Fruit fly (Drosophila melanogaster) whole organism, wandering third instar larva: ENCODE results near the gene CG12069.

Source experiments
- Abd-B ChIP-seq: fragments of >200 bp; optimal IDR thresholded peaks from 2 replicates; lab custom pipeline; 2017; ENCODE audit warnings: missing biosample characterization, missing genetic modification characterization
- CG32264 ChIP-seq: fragments of 200-800 bp; sonication (Bioruptor generic); optimal IDR thresholded peaks from 2 replicates; lab custom pipeline; 2016; ENCODE audit warnings: missing biosample characterization, missing genetic modification characterization
- CG9705 ChIP-seq: fragments of 200-800 bp; sonication (Bioruptor generic); optimal IDR thresholded peaks from 2 replicates; lab custom pipeline; 2018; ENCODE audit warnings: missing biosample characterization, mild to moderate bottlenecking, missing genetic modification characterization
- CrebA ChIP-seq: fragments of 200-800 bp; sonication (Bioruptor generic); optimal IDR thresholded peaks from 2 replicates; lab custom pipeline; 2016; ENCODE audit warnings: missing biosample characterization, mild to moderate bottlenecking, missing genetic modification characterization, borderline replicate concordance
- Dfd ChIP-seq: fragments of >200 bp; optimal IDR thresholded peaks from 2 replicates; lab custom pipeline; 2017; ENCODE audit warnings: missing biosample characterization, missing genetic modification characterization
- GATAd ChIP-seq: sonication (Bioruptor generic); optimal IDR thresholded peaks from 2 replicates; lab custom pipeline; 2016; ENCODE audit warnings: missing biosample characterization, missing genetic modification characterization
- HLH106 ChIP-seq: fragments of 200-800 bp; optimal IDR thresholded peaks from 3 replicates; lab custom pipeline; 2019; ENCODE audit warnings: missing biosample characterization, mild to moderate bottlenecking, missing genetic modification characterization, moderate library complexity
- Hnf4 ChIP-seq: fragments of 200-800 bp; sonication (Bioruptor generic); optimal IDR thresholded peaks from 2 replicates; lab custom pipeline; 2016; ENCODE audit warnings: missing biosample characterization, mild to moderate bottlenecking, missing genetic modification characterization
- Hr83 ChIP-seq: fragments of 200-300 bp; sonication (Bioruptor generic); optimal IDR thresholded peaks from 2 replicates; lab custom pipeline; 2016; ENCODE audit warnings: missing biosample characterization, mild to moderate bottlenecking, missing genetic modification characterization, moderate library complexity; ENCODE audit not compliant: poor library complexity, severe bottlenecking
- Jra ChIP-seq: sonication (Bioruptor generic); optimal IDR thresholded peaks from 2 replicates; lab custom pipeline; 2016; ENCODE audit warnings: missing biosample characterization, missing genetic modification characterization
- Mio ChIP-seq: sonication (Bioruptor generic); optimal IDR thresholded peaks from 2 replicates; lab custom pipeline; 2016; ENCODE audit warnings: missing biosample characterization, missing genetic modification characterization
- Myc ChIP-seq: fragments of >200 bp; optimal IDR thresholded peaks from 2 replicates; lab custom pipeline; 2017
- N ChIP-seq: fragments of >200 bp; optimal IDR thresholded peaks from 2 replicates; lab custom pipeline; 2018; ENCODE audit warnings: missing biosample characterization, missing external identifiers, missing genetic modification characterization
- OdsH ChIP-seq: fragments of 200-800 bp; sonication (Bioruptor generic); optimal IDR thresholded peaks from 2 replicates; lab custom pipeline; 2016; ENCODE audit warnings: missing biosample characterization, mild to moderate bottlenecking, missing genetic modification characterization
- Rel ChIP-seq, 2 experiments: fragments of 200-800 bp; sonication (Bioruptor generic) in 1 of 2; optimal IDR thresholded peaks; 2 replicates in 1 of 2; 3 replicates in 1 of 2; lab custom pipeline; 2016 to 2019; ENCODE audit warnings: mild to moderate bottlenecking in 2 of 2, missing biosample characterization in 2 of 2, missing genetic modification characterization in 2 of 2, moderate library complexity in 1 of 2
- Sp1 ChIP-seq: fragments of 200-800 bp; sonication (Bioruptor generic); optimal IDR thresholded peaks from 3 replicates; lab custom pipeline; 2019; ENCODE audit warnings: missing biosample characterization, mild to moderate bottlenecking, missing genetic modification characterization, moderate library complexity
- Vsx2 ChIP-seq: fragments of 200-300, 225-300 bp; sonication (Bioruptor generic); optimal IDR thresholded peaks from 2 replicates; lab custom pipeline; 2018; ENCODE audit warnings: missing biosample characterization, missing genetic modification characterization; ENCODE audit not compliant: partially characterized antibody
- br ChIP-seq: fragments of 200-800 bp; sonication (Bioruptor generic); optimal IDR thresholded peaks from 2 replicates; lab custom pipeline; 2016; ENCODE audit warnings: missing biosample characterization, missing genetic modification characterization
- dmrt93B ChIP-seq: fragments of 200-800 bp; sonication (Bioruptor generic); optimal IDR thresholded peaks from 2 replicates; lab custom pipeline; 2018; ENCODE audit warnings: missing biosample characterization, mild to moderate bottlenecking, missing genetic modification characterization
- dsf ChIP-seq: sonication (Bioruptor generic); optimal IDR thresholded peaks from 2 replicates; lab custom pipeline; 2016; ENCODE audit warnings: missing biosample characterization, missing genetic modification characterization, borderline replicate concordance
- ey ChIP-seq: fragments of 200-800 bp; sonication (Bioruptor generic); optimal IDR thresholded peaks from 2 replicates; lab custom pipeline; 2016; ENCODE audit warnings: missing biosample characterization, missing genetic modification characterization
- foxo ChIP-seq, 2 experiments: fragments of 200-800 bp; sonication (Bioruptor generic); optimal IDR thresholded peaks; 2 replicates in 1 of 2; 3 replicates in 1 of 2; lab custom pipeline; 2016 to 2017; ENCODE audit warnings: missing biosample characterization in 2 of 2, missing genetic modification characterization in 2 of 2
- fru ChIP-seq: fragments of 200-800 bp; sonication (Bioruptor generic); optimal IDR thresholded peaks from 3 replicates; lab custom pipeline; 2016; ENCODE audit warnings: missing biosample characterization, mild to moderate bottlenecking, missing genetic modification characterization
- h ChIP-seq: fragments of 200-800 bp; sonication (Bioruptor generic); optimal IDR thresholded peaks from 3 replicates; lab custom pipeline; 2016; ENCODE audit warnings: missing biosample characterization, mild to moderate bottlenecking, missing genetic modification characterization
- jim ChIP-seq: fragments of 175-275, 200-325 bp; sonication (Bioruptor generic); optimal IDR thresholded peaks from 2 replicates; lab custom pipeline; 2016; ENCODE audit warnings: missing biosample characterization, mild to moderate bottlenecking, missing genetic modification characterization
- lola ChIP-seq: fragments of >200 bp; optimal IDR thresholded peaks from 2 replicates; lab custom pipeline; 2017; ENCODE audit warnings: missing biosample characterization, missing genetic modification characterization
- pan ChIP-seq: fragments of >200 bp; optimal IDR thresholded peaks from 2 replicates; lab custom pipeline; 2017
- psq ChIP-seq: fragments of 200-800 bp; sonication (Bioruptor generic); optimal IDR thresholded peaks from 3 replicates; lab custom pipeline; 2017; ENCODE audit warnings: missing biosample characterization, mild to moderate bottlenecking, missing genetic modification characterization, moderate library complexity
- rgr ChIP-seq: fragments of 200-800 bp; sonication (Bioruptor generic); optimal IDR thresholded peaks from 3 replicates; lab custom pipeline; 2016; ENCODE audit warnings: missing biosample characterization, mild to moderate bottlenecking, missing genetic modification characterization
- sage ChIP-seq: fragments of 200-800 bp; sonication (Bioruptor generic); optimal IDR thresholded peaks from 2 replicates; lab custom pipeline; 2016; ENCODE audit warnings: missing biosample characterization, mild to moderate bottlenecking, missing genetic modification characterization
- tai ChIP-seq: sonication (Bioruptor generic); optimal IDR thresholded peaks from 2 replicates; lab custom pipeline; 2016; ENCODE audit warnings: missing biosample characterization, missing genetic modification characterization
- usp ChIP-seq: fragments of >200 bp; optimal IDR thresholded peaks from 2 replicates; lab custom pipeline; 2017; ENCODE audit warnings: missing biosample characterization, missing genetic modification characterization
- woc ChIP-seq: sonication (Bioruptor generic); optimal IDR thresholded peaks from 2 replicates; lab custom pipeline; 2016; ENCODE audit warnings: missing biosample characterization, mild to moderate bottlenecking, missing genetic modification characterization

Gene CG12069

DNA sequence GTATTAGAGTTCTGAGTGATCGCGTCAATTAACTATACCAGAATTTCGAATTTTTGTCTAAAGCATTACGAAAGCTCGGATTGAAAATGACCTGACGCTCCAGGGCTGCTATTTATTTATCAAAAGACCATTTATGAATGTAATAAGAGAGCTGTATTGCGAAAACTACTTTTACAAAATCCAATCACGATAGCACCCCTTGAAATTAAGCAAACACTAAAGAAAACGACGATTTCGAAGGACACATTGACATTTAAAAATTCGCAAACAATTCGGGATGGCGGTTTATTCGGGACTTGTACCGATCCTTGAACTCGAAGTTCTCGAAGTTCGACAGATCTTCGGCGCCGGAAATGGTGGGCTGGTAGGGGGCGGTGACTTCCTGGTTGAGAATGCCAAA, at the start of gene CG12069:
Gene CG12069, minus strand, starts transcription at position 101 of the 400 bp plus-strand sequence.
- no peak for TF ChIP-seq Vsx2

DNA sequence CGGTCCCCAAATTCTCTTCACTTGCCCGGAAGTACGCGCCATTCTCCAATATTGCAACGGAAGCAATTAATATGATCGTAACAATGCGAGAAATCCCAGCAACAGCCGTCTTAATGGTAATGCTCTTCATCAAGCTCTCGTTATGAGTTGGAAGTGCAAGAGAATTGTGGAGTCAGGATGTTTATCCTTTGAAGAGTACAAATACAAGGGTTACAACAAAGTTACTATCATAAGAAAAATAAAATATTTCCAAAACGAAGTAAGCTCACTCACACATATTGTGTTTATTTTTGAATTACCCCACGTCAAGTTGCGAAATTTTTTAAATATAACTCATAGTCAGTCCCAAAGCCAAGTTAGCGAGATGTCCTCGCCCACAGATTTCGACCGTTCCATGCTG, 47.3 kb upstream of the CG12069 start, which contains the start of gene CG15543:
Gene CG15543, plus strand, starts transcription at position 301 of the 400 bp plus-strand sequence.
- no peak for TF ChIP-seq dsf
- TF ChIP-seq N = no peak
- no peak for TF ChIP-seq usp (GFP tag; lab: Kevin White, UChicago)
- no peak for TF ChIP-seq woc (GFP tag; lab: Kevin White, UChicago)
- TF ChIP-seq Vsx2 = no peak

DNA sequence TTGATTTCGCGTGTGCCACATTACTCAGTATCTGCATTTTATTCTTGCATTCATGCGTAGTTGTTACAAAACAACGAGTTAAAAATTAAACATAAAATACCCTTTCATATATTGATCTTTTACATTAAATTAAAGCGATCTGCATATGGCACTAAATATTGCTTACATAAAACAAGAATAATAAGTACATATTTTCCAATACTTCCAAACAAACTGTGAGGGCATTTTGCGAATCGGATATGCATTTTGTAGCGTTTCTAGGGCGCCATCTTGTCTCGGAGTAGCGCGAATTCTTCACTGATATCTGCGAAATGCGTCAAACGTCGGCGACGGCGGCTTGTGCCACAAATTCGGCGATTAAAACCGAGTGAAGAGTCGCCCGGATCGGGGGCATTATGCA, 46.1 kb upstream of the CG12069 start:
- TF ChIP-seq dmrt93B (GFP tag; lab: Kevin White, UChicago) (no peak), Mio (no peak), CrebA (GFP tag; lab: Kevin White, UChicago) (no peak), fru (GFP tag; lab: Kevin White, UChicago) (no peak), Jra (GFP tag; lab: Kevin White, UChicago) (no peak), GATAd (GFP tag; lab: Kevin White, UChicago) (no peak), CG32264 (GFP tag; lab: Kevin White, UChicago) (no peak), Vsx2 (no peak), CG9705 (no peak), woc (GFP tag; lab: Kevin White, UChicago) (no peak), Hnf4 (no peak), psq (GFP tag; lab: Kevin White, UChicago) (no peak), dsf (no peak), jim (GFP tag; lab: Kevin White, UChicago) (no peak)
- TF ChIP-seq, all 38 proteins: peak for 0

DNA sequence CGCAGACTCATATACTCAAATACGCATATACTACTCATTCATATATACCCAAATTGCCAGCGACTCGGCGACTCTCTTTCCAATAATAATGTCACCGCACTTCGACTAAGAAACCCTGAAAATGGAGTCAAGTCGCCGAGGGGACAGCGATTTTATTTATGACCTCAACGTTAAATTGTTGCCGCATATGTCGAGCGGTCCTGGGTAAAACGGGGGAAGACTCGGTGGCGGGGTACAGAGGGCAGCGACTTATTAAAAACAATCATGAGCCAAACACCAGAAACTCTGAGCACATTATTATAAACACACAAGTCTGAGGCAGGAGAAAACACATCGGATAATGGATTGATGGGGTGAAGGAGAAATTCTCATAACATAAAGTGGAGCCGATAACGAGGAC, 39.7 kb upstream of the CG12069 start:
- TF ChIP-seq usp (GFP tag; lab: Kevin White, UChicago) (no peak), woc (GFP tag; lab: Kevin White, UChicago) (no peak), N (no peak), br (no peak), Vsx2 (no peak), Dfd (no peak), tai (GFP tag; lab: Kevin White, UChicago) (no peak), Mio (no peak), pan (no peak), dmrt93B (GFP tag; lab: Kevin White, UChicago) (no peak), Rel (GFP tag; optimal IDR thresholded peaks at IDR 0.05; lab: Kevin White, UChicago) (no peak), Rel (tag; optimal IDR thresholded peaks at IDR 0.05; lab: Kevin White, UChicago) (no peak)
- TF ChIP-seq, all 38 proteins: peak for 0

DNA sequence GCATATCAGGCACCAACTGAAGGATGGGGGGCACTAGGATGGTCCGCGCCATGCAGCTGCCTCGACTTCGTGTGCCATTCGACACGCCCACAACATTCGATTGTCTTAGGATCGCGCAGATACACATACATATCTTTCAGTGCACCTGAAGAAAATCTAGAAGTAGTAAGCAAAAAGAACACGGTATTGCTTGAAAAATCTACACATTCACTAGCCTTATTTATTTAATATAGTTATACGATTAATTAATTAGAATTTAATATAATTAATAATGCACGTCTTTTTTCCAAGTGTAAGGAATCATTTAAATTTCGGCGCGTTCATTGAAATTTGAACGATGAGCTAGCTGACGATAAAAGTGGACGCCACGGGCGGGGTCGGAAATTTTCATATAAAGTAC, 39.3 kb upstream of the CG12069 start:
- TF ChIP-seq Rel (GFP tag; optimal IDR thresholded peaks at IDR 0.05; lab: Kevin White, UChicago) (no peak), Rel (tag; optimal IDR thresholded peaks at IDR 0.05; lab: Kevin White, UChicago) (no peak), pan (no peak), dsf (no peak), dmrt93B (GFP tag; lab: Kevin White, UChicago) (no peak), Abd-B (GFP tag; lab: Kevin White, UChicago) (no peak), Dfd (no peak), CrebA (GFP tag; lab: Kevin White, UChicago) (no peak), sage (GFP tag; lab: Kevin White, UChicago) (no peak), jim (GFP tag; lab: Kevin White, UChicago) (no peak), usp (GFP tag; lab: Kevin White, UChicago) (no peak), rgr (GFP tag; lab: Kevin White, UChicago) (no peak), br (no peak), Sp1 (GFP tag; lab: Kevin White, UChicago) (no peak), HLH106 (tag; lab: Kevin White, UChicago) (no peak)
- TF ChIP-seq, all 38 proteins: peak for 0

DNA sequence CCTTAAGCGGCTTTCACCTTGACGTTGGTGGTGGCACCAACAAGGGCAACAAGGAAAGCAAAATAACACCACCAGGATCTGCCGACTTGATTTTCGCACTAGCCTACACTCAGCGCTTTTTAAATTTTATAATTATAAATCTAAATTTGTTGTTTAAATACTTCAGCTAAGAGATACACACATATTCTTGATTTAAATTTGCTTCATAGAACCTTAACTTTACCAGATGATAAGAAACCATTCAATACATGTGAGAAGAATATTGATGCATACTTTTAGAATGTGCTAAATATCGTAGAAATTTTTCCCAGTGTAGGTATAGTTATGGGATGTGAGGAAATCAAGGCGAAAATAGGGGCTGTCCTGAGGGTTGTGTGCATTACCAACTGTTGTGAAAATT, 37.8 kb upstream of the CG12069 start:
- TF ChIP-seq h (GFP tag; lab: Kevin White, UChicago) (peak; percentile 21), foxo (GFP tag; optimal IDR thresholded peaks at IDR 0.05; lab: Kevin White, UChicago) (peak in 1 of 2 experiments; percentile 34), dmrt93B (GFP tag; lab: Kevin White, UChicago) (no peak)

DNA sequence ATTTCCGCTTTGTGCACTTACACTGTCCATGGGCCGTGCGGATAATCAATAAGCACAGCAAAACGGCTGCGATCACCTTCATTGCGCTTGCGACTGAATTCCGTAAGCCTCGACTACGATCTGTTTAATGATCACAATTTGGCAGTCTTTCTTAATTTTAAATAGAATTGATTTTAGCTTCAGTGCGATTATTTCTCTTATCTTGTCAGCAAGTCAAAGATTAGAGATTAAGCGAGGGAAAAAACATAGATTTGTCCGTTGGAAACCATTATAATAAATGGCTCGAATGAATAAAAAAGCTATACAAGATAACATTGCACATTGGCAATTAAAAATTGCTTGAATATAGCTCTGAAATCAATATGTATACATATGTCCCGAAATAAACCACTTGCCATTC, 35.8 kb upstream of the CG12069 start, which contains the start of gene CG11313:
Gene CG11313, minus strand, starts transcription at position 101 of the 400 bp plus-strand sequence.
- no peak for TF ChIP-seq N
- TF ChIP-seq lola = no peak
- TF ChIP-seq ey = no peak
- no peak for TF ChIP-seq dsf
- TF ChIP-seq br = no peak
- no peak for TF ChIP-seq dmrt93B (GFP tag; lab: Kevin White, UChicago)
- TF ChIP-seq Hr83 (GFP tag; lab: Kevin White, UChicago) = no peak
- TF ChIP-seq OdsH (GFP tag; lab: Kevin White, UChicago) = no peak
- TF ChIP-seq tai (GFP tag; lab: Kevin White, UChicago) = no peak
- no peak for TF ChIP-seq Sp1 (GFP tag; lab: Kevin White, UChicago)
- no peak for TF ChIP-seq Hnf4
- TF ChIP-seq Myc (lab: Kevin White, UChicago) = no peak
